Fruit fly (Drosophila melanogaster): ENCODE results near the gene EMC2B.
A peak's percentile ranks its signal among the peaks of the same experiment; 100 is the strongest.

EMC2B gene

dm6 chr3R:16948667-16949066 is 43.0 kb downstream of the EMC2B start (continued):
- TF ChIP-seq CoRest (tag; optimal IDR thresholded peaks at IDR 0.05) (peak; percentile 74), CG8478 (optimal IDR thresholded peaks at IDR 0.05) (peak; percentile 95), CG2116 (GFP tag; optimal IDR thresholded peaks at IDR 0.05) (peak; percentile 1), CG10366 (GFP tag; IDR thresholded peaks at IDR 0.05) (peak; percentile 47), pb (GFP tag; optimal IDR thresholded peaks at IDR 0.05) (peak; percentile 51), repo (GFP tag; optimal IDR thresholded peaks at IDR 0.05) (peak; percentile 20), dysf (GFP tag; IDR thresholded peaks at IDR 0.05) (0 out of 3 replicates have a peak, but pooled peaks have one; percentile 30), slp2 (GFP tag; optimal IDR thresholded peaks at IDR 0.05) (peak; percentile 8), tna (GFP tag; IDR thresholded peaks at IDR 0.05; ENCODE audit: partially characterized antibody) (peak; percentile 48), CG7357 (GFP tag; IDR thresholded peaks at IDR 0.05) (0 out of 3 replicates have a peak, but pooled peaks have one; percentile 18), slbo (GFP tag; IDR thresholded peaks at IDR 0.05) (peak; percentile 57), Bgb (GFP tag; IDR thresholded peaks at IDR 0.05; ENCODE audit: partially characterized antibody) (peak; percentile 47), wdn (GFP tag; IDR thresholded peaks at IDR 0.05) (0 out of 2 replicates have a peak, but pooled peaks have one; percentile 23), dpn (GFP tag; optimal IDR thresholded peaks at IDR 0.05) (peak in 1 of 2 experiments; percentile 39), mirr (GFP tag; optimal IDR thresholded peaks at IDR 0.05) (no peak), hth (optimal IDR thresholded peaks at IDR 0.05) (no peak), prd (optimal IDR thresholded peaks at IDR 0.05) (no peak), prd (GFP tag; IDR thresholded peaks at IDR 0.05) (peak; percentile 49; the same call in 2 of the 3 replicates), CG34224 (GFP tag; IDR thresholded peaks at IDR 0.05; ENCODE audit: partially characterized antibody) (0 out of 3 replicates have a peak, but pooled peaks have one; percentile 13), Scr (GFP tag; IDR thresholded peaks at IDR 0.05; ENCODE audit: partially characterized antibody) (no peak), seq (GFP tag; IDR thresholded peaks at IDR 0.05) (peak; percentile 63; the same call in 1 of the 2 replicates), CG11695 (GFP tag; IDR thresholded peaks at IDR 0.05) (0 out of 3 replicates have a peak, but pooled peaks have one; percentile 26), CG18764 (GFP tag; optimal IDR thresholded peaks at IDR 0.05) (no peak), row (GFP tag; IDR thresholded peaks at IDR 0.05) (peak; percentile 53), CG10543 (GFP tag; optimal IDR thresholded peaks at IDR 0.05) (peak; percentile 27), disco-r (GFP tag; optimal IDR thresholded peaks at IDR 0.05) (no peak), sna (GFP tag; IDR thresholded peaks at IDR 0.05; ENCODE audit: partially characterized antibody) (no peak), Bdp1 (GFP tag; optimal IDR thresholded peaks at IDR 0.05) (no peak), CG18599 (GFP tag; optimal IDR thresholded peaks at IDR 0.05) (no peak), lab (GFP tag; optimal IDR thresholded peaks at IDR 0.05) (no peak), CG3995 (GFP tag; optimal IDR thresholded peaks at IDR 0.05) (no peak), pnt (GFP tag; optimal IDR thresholded peaks at IDR 0.05) (no peak), CG14441 (GFP tag; IDR thresholded peaks at IDR 0.05) (peak; percentile 23; the same call in 1 of the 2 replicates), Chrac-16 (GFP tag; optimal IDR thresholded peaks at IDR 0.05) (peak; percentile 10), CG16863 (GFP tag; optimal IDR thresholded peaks at IDR 0.05) (peak; percentile 25), cg (GFP tag; optimal IDR thresholded peaks at IDR 0.05) (peak; percentile 68), CG10267 (tag; optimal IDR thresholded peaks at IDR 0.05) (no peak), gsb (GFP tag; IDR thresholded peaks at IDR 0.05) (no peak), Ets97D (GFP tag; optimal IDR thresholded peaks at IDR 0.05) (peak; percentile 1), Dbx (GFP tag; IDR thresholded peaks at IDR 0.05) (no peak), Antp (GFP tag; optimal IDR thresholded peaks at IDR 0.05) (peak; percentile 2), tll (GFP tag; optimal IDR thresholded peaks at IDR 0.05) (peak in 1 of 2 experiments; percentile 32), Mes4 (GFP tag; optimal IDR thresholded peaks at IDR 0.05) (no peak), mam (GFP tag; optimal IDR thresholded peaks at IDR 0.05) (no peak), pum (GFP tag; optimal IDR thresholded peaks at IDR 0.05) (peak; percentile 25), crol (GFP tag; IDR thresholded peaks at IDR 0.05) (peak; percentile 39; the same call in 1 of the 2 replicates), Deaf1 (tag; optimal IDR thresholded peaks at IDR 0.05) (peak; percentile 21), CG32532 (GFP tag; IDR thresholded peaks at IDR 0.05) (peak; percentile 47), Pdp1 (GFP tag; optimal IDR thresholded peaks at IDR 0.05) (peak in 1 of 2 experiments; percentile 16), Usf (GFP tag; optimal IDR thresholded peaks at IDR 0.05) (no peak), CG32767 (GFP tag; IDR thresholded peaks at IDR 0.05) (peak; percentile 65; the same call in 1 of the 2 replicates)
